Worm (Caenorhabditis elegans): Measurements from ENCODE around the gene R102.2.

ce11 chrIV:10718075-10718474 lies 30.7 kb downstream of the R102.2 start:
- no peak for TF ChIP-seq snpc-4 (tag; optimal IDR thresholded peaks at IDR 0.05)
- TF ChIP-seq mxl-2 (GFP tag; conservative IDR thresholded peaks at IDR 0.05) = no peak
- no peak for TF ChIP-seq lin-39 (tag; optimal IDR thresholded peaks at IDR 0.05)
- no peak for TF ChIP-seq nhr-48 (tag; optimal IDR thresholded peaks at IDR 0.05)
- no peak for TF ChIP-seq fkh-10 (GFP tag; optimal IDR thresholded peaks at IDR 0.05)

Measured in whole organism, L4 larva.